Worm (Caenorhabditis elegans): ENCODE measurements around the gene K01A12.2.

DNA sequence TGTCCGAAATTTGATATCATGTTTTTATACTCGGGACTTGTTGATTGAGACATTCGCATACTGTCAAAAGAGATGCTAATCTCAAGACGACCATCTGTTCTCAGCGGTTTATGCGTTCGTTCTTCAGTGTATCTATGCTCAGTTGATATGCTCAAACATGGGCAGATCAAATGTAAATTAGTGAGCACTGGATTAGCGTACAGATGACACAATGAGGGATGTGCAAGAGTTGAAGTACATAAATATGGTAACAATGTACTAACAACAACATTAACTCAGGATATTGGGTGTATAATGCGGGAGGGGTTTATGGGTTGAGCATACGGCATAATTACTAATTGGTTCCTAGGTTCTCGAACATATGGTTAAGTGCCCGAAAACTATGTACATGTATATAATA is 49.3 kb downstream of the K01A12.2 start:
- TF ChIP-seq unc-62 (GFP tag; optimal IDR thresholded peaks at IDR 0.05) (no peak), skn-1 (tag; optimal IDR thresholded peaks at IDR 0.05) (no peak)

Data from whole organism, L1 larva.